Fruit fly (Drosophila melanogaster): ENCODE results near the gene tj.

DNA sequence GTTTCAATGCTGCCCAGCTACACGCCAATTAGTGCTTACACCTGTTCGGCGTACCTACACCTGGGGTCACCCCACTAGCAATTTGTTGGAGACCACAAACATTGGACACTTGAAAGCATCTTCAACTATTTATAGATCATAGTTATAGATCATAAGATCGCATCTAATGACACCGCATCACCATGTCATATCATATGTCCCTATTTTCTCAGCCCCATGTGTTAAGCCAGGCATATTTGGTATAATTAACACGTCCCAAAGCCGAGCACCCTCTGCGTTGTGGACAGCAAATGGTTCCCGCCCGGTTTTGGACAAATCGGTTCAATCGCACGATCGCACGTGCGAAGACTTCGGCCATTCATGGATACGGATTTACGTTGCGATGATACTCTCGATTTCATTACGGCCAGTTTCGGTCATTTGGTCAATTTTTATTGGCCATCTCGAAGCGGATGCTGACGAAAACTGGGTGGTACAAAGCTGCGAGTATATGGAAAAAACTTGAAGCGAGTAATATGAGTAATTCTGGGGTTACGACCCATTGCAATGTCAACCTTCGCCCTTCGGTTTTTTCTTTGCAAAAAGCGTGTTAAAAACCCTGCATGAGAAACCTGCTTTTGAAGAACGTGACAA is 24.4 kb upstream of the tj start:
- TF ChIP-seq CG15710 (tag; optimal IDR thresholded peaks at IDR 0.05): peak; percentile 43
- no peak for TF ChIP-seq CG13204 (GFP tag; optimal IDR thresholded peaks at IDR 0.05)
- TF ChIP-seq CG32121 (GFP tag; IDR thresholded peaks at IDR 0.05): no peak
- TF ChIP-seq CG9948 (tag; optimal IDR thresholded peaks at IDR 0.05): peak; percentile 48
- peak; percentile 64 for TF ChIP-seq CG8159 (tag; optimal IDR thresholded peaks at IDR 0.05)
